Worm (Caenorhabditis elegans) whole organism, L2 larva: Measurements from ENCODE around the gene F39D8.3.

Experiments
- C34F6.9 ChIP-seq: fragments of 150-350 bp; optimal IDR thresholded peaks from 2 replicates; lab custom pipeline; 2014; ENCODE audit warnings: missing biosample characterization, missing genetic modification characterization
- F13H6.1 ChIP-seq: sonication (generic microtip); optimal IDR thresholded peaks from 2 replicates; lab custom pipeline; 2016; ENCODE audit warnings: missing genetic modification characterization, missing compliant biosample characterization
- Y55F3AM.14 ChIP-seq: fragments of 200-800 bp; sonication (Bioruptor generic); optimal IDR thresholded peaks from 2 replicates; lab custom pipeline; 2018; ENCODE audit warnings: mild to moderate bottlenecking, missing genetic modification characterization, missing compliant biosample characterization
- ZK546.5 ChIP-seq: sonication (generic microtip); optimal IDR thresholded peaks from 2 replicates; lab custom pipeline; 2017; ENCODE audit warnings: missing biosample characterization, missing genetic modification characterization
- alr-1 ChIP-seq: fragments of 150-350 bp; optimal IDR thresholded peaks from 2 replicates; lab custom pipeline; 2014; ENCODE audit warnings: missing biosample characterization, missing genetic modification characterization
- aly-2 ChIP-seq: fragments of 150-350 bp; optimal IDR thresholded peaks from 2 replicates; lab custom pipeline; 2014; ENCODE audit warnings: missing biosample characterization, missing genetic modification characterization
- ama-1 ChIP-seq: fragments of 150-350 bp; optimal IDR thresholded peaks from 2 replicates; lab custom pipeline; 2018; ENCODE audit warnings: inconsistent platforms
- blmp-1 ChIP-seq: sonication (generic microtip); optimal IDR thresholded peaks from 2 replicates; lab custom pipeline; 2017; ENCODE audit warnings: missing genetic modification characterization, mild to moderate bottlenecking, missing compliant biosample characterization, antibody characterized with exemption, moderate library complexity; ENCODE audit not compliant: insufficient read depth
- crh-2 ChIP-seq: sonication (generic microtip); optimal IDR thresholded peaks from 2 replicates; lab custom pipeline; 2017; ENCODE audit warnings: missing biosample characterization, missing genetic modification characterization
- egl-27 ChIP-seq: sonication (generic microtip); optimal IDR thresholded peaks from 3 replicates; lab custom pipeline; 2017; ENCODE audit warnings: missing biosample characterization, missing genetic modification reagents, missing genetic modification characterization
- elt-3 ChIP-seq: sonication (generic microtip); optimal IDR thresholded peaks from 2 replicates; lab custom pipeline; 2017; ENCODE audit warnings: missing biosample characterization, missing genetic modification characterization
- fos-1 ChIP-seq: fragments of 150-350 bp; optimal IDR thresholded peaks from 2 replicates; lab custom pipeline; 2014; ENCODE audit warnings: missing biosample characterization, missing genetic modification characterization
- gmeb-1 ChIP-seq: fragments of 150-350 bp; optimal IDR thresholded peaks from 2 replicates; lab custom pipeline; 2014; ENCODE audit warnings: missing biosample characterization, missing genetic modification characterization
- lin-11 ChIP-seq: fragments of 150-350 bp; sonication (generic microtip); optimal IDR thresholded peaks from 2 replicates; lab custom pipeline; 2014; ENCODE audit warnings: missing biosample characterization, missing genetic modification characterization, inconsistent platforms, mixed read lengths
- lin-13 ChIP-seq: fragments of 150-350 bp; optimal IDR thresholded peaks from 2 replicates; lab custom pipeline; 2014; ENCODE audit warnings: missing biosample characterization, missing genetic modification reagents, missing genetic modification characterization
- lsy-2 ChIP-seq, 2 experiments: fragments of 150-350 bp in 1 of 2; sonication (generic microtip) in 1 of 2; optimal IDR thresholded peaks; 2 replicates each; lab custom pipeline; 2014 to 2017; ENCODE audit warnings: missing biosample characterization in 2 of 2, missing genetic modification characterization in 2 of 2
- mdl-1 ChIP-seq, 2 experiments: fragments of 150-350 bp in 1 of 2; sonication (generic microtip) in 1 of 2; optimal IDR thresholded peaks; 2 replicates each; lab custom pipeline; 2017; ENCODE audit warnings: missing biosample characterization in 2 of 2, missing genetic modification characterization in 2 of 2
- nhr-10 ChIP-seq: sonication (generic microtip); optimal IDR thresholded peaks from 2 replicates; lab custom pipeline; 2017; ENCODE audit warnings: missing biosample characterization, missing genetic modification characterization
- nhr-11 ChIP-seq: fragments of 150-350 bp; optimal IDR thresholded peaks from 2 replicates; lab custom pipeline; 2014; ENCODE audit warnings: missing biosample characterization, missing genetic modification characterization
- nhr-12 ChIP-seq: fragments of 150-350 bp; optimal IDR thresholded peaks from 2 replicates; lab custom pipeline; 2014; ENCODE audit warnings: missing biosample characterization, missing genetic modification characterization
- nhr-129 ChIP-seq: fragments of 150-350 bp; optimal IDR thresholded peaks from 2 replicates; lab custom pipeline; 2014; ENCODE audit warnings: missing biosample characterization, missing genetic modification characterization
- nhr-23 ChIP-seq: fragments of 150-350 bp; optimal IDR thresholded peaks from 2 replicates; lab custom pipeline; 2014; ENCODE audit warnings: missing biosample characterization, missing genetic modification reagents, missing genetic modification characterization
- nhr-237 ChIP-seq: fragments of 150-350 bp; optimal IDR thresholded peaks from 2 replicates; lab custom pipeline; 2014; ENCODE audit warnings: missing biosample characterization, missing genetic modification characterization
- nhr-25 ChIP-seq: fragments of 150-350 bp; sonication (generic microtip); optimal IDR thresholded peaks from 3 replicates; lab custom pipeline; 2014; ENCODE audit warnings: missing biosample characterization, missing genetic modification characterization
- nhr-6 ChIP-seq: fragments of 150-350 bp; optimal IDR thresholded peaks from 2 replicates; lab custom pipeline; 2014; ENCODE audit warnings: missing biosample characterization, missing genetic modification characterization
- nhr-77 ChIP-seq: fragments of 150-350 bp; optimal IDR thresholded peaks from 2 replicates; lab custom pipeline; 2014; ENCODE audit warnings: missing biosample characterization, missing genetic modification characterization
- sem-4 ChIP-seq: fragments of 150-350 bp; optimal IDR thresholded peaks from 2 replicates; lab custom pipeline; 2014; ENCODE audit warnings: missing biosample characterization, missing genetic modification reagents, missing genetic modification characterization
- skn-1 ChIP-seq: sonication (generic microtip); optimal IDR thresholded peaks from 2 replicates; lab custom pipeline; 2017; ENCODE audit warnings: missing biosample characterization, missing genetic modification characterization
- sma-3 ChIP-seq: sonication (generic microtip); optimal IDR thresholded peaks from 2 replicates; lab custom pipeline; 2016; ENCODE audit warnings: missing genetic modification reagents, missing genetic modification characterization, missing compliant biosample characterization
- sma-9 ChIP-seq, 2 experiments: fragments of 150-350 bp in 1 of 2; sonication (generic microtip) in 1 of 2; optimal IDR thresholded peaks; 2 replicates each; lab custom pipeline; 2014 to 2016; ENCODE audit warnings: missing genetic modification characterization in 2 of 2, mild to moderate bottlenecking in 1 of 2, missing biosample characterization in 1 of 2, missing compliant biosample characterization in 1 of 2, missing genetic modification reagents in 1 of 2, moderate library complexity in 1 of 2
- snpc-4 ChIP-seq: fragments of 150-350 bp; optimal IDR thresholded peaks from 2 replicates; lab custom pipeline; 2014; ENCODE audit warnings: missing biosample characterization, missing genetic modification characterization
- unc-55 ChIP-seq: fragments of 150-350 bp; sonication (generic microtip); optimal IDR thresholded peaks from 3 replicates; lab custom pipeline; 2014; ENCODE audit warnings: missing biosample characterization, missing genetic modification reagents, missing genetic modification characterization
- unc-62 ChIP-seq: fragments of 150-350 bp; optimal IDR thresholded peaks from 2 replicates; lab custom pipeline; 2014; ENCODE audit warnings: missing biosample characterization, missing genetic modification reagents, missing genetic modification characterization
- zag-1 ChIP-seq: fragments of 150-350 bp; optimal IDR thresholded peaks from 2 replicates; lab custom pipeline; 2014; ENCODE audit warnings: missing biosample characterization, missing genetic modification characterization
- ztf-1 ChIP-seq: fragments of 200-800 bp; sonication (Bioruptor generic); conservative IDR thresholded peaks from 2 replicates; pipeline ENCODE4 v1.3.6; 2022; ENCODE audit warnings: missing genetic modification characterization, missing compliant biosample characterization
- ztf-11 ChIP-seq: sonication (generic microtip); optimal IDR thresholded peaks from 2 replicates; lab custom pipeline; 2017; ENCODE audit warnings: missing biosample characterization, missing genetic modification characterization
- ztf-4 ChIP-seq: fragments of 150-350 bp; optimal IDR thresholded peaks from 2 replicates; lab custom pipeline; 2014; ENCODE audit warnings: missing biosample characterization, missing genetic modification characterization

The F39D8.3 gene

ce11 chrX:15420671-15421070, at the start of gene F39D8.3:
Gene F39D8.3, plus strand, starts transcription at chrX:15420971.
- TF ChIP-seq unc-62 (GFP tag; lab: Kevin White, UChicago): no peak
- no peak for TF ChIP-seq nhr-12
- no peak for TF ChIP-seq nhr-10 (tag; lab: Kevin White, UChicago)
- no peak for TF ChIP-seq zag-1 (tag; lab: Kevin White, UChicago)
- TF ChIP-seq blmp-1 (tag; lab: Kevin White, UChicago): no peak
- no peak for TF ChIP-seq C34F6.9 (tag; lab: Kevin White, UChicago)
- TF ChIP-seq nhr-6: no peak
- TF ChIP-seq elt-3: no peak
- TF ChIP-seq F13H6.1 (tag; lab: Kevin White, UChicago): no peak
- TF ChIP-seq ZK546.5 (tag; lab: Kevin White, UChicago): no peak
- TF ChIP-seq, all 48 proteins: peak for 0

ce11 chrX:15372772-15373171, 48.0 kb upstream of the F39D8.3 start:
- TF ChIP-seq nhr-129 (tag; lab: Kevin White, UChicago) (no peak), ztf-4 (no peak), ama-1 (lab: Kevin White, UChicago) (no peak), aly-2 (no peak), unc-55 (GFP tag; lab: Kevin White, UChicago) (no peak), nhr-25 (tag; lab: Kevin White, UChicago) (no peak), nhr-12 (no peak), snpc-4 (tag; lab: Kevin White, UChicago) (no peak), ztf-1 (GFP tag; lab: Robert Waterston, UW) (no peak), zag-1 (tag; lab: Kevin White, UChicago) (no peak), nhr-77 (no peak), gmeb-1 (tag; lab: Kevin White, UChicago) (no peak), mdl-1 (tag; optimal IDR thresholded peaks at IDR 0.05; lab: Kevin White, UChicago) (no peak), sem-4 (no peak), alr-1 (tag; lab: Kevin White, UChicago) (no peak), ztf-11 (tag; lab: Kevin White, UChicago) (no peak), skn-1 (tag; lab: Kevin White, UChicago) (no peak), lsy-2 (tag; optimal IDR thresholded peaks at IDR 0.05; lab: Kevin White, UChicago) (no peak)

ce11 chrX:15373415-15374048, 47.2 kb upstream of the F39D8.3 start:
- TF ChIP-seq lsy-2 (tag; optimal IDR thresholded peaks at IDR 0.05; lab: Kevin White, UChicago) (peak in 1 of 2 experiments; percentile 10), unc-62 (GFP tag; lab: Kevin White, UChicago) (no peak), nhr-11 (no peak), mdl-1 (tag; optimal IDR thresholded peaks at IDR 0.05; lab: Kevin White, UChicago) (peak in 1 of 2 experiments; percentile 45), nhr-129 (tag; lab: Kevin White, UChicago) (peak; percentile 35), lin-11 (tag; lab: Kevin White, UChicago) (peak; percentile 46), lin-13 (GFP tag; lab: Kevin White, UChicago) (peak; percentile 34), egl-27 (tag; lab: Kevin White, UChicago) (peak; percentile 12), snpc-4 (tag; lab: Kevin White, UChicago) (no peak), C34F6.9 (tag; lab: Kevin White, UChicago) (peak; percentile 46), Y55F3AM.14 (no peak), fos-1 (tag; lab: Kevin White, UChicago) (peak; percentile 82), crh-2 (tag; lab: Kevin White, UChicago) (peak; percentile 33), unc-55 (GFP tag; lab: Kevin White, UChicago) (peak; percentile 60), skn-1 (tag; lab: Kevin White, UChicago) (peak; percentile 45), ztf-4 (no peak), sma-9 (GFP tag; optimal IDR thresholded peaks at IDR 0.05; lab: Kevin White, UChicago) (peak; percentile 18), sma-9 (tag; optimal IDR thresholded peaks at IDR 0.05; lab: Kevin White, UChicago) (no peak), sma-3 (peak; percentile 10), nhr-23 (tag; lab: Kevin White, UChicago) (no peak), nhr-25 (tag; lab: Kevin White, UChicago) (peak; percentile 6), F13H6.1 (tag; lab: Kevin White, UChicago) (peak; percentile 36), gmeb-1 (tag; lab: Kevin White, UChicago) (peak; percentile 22), ama-1 (lab: Kevin White, UChicago) (no peak), nhr-237 (tag; lab: Kevin White, UChicago) (no peak)
